Worm (Caenorhabditis elegans): Measurements from ENCODE around the gene srw-112.
"Not testable (repeated sequence)": the region's sequence is repeated elsewhere in the genome, so short reads cannot be mapped to it uniquely, and the experiment has no call there.

The srw-112 gene

DNA sequence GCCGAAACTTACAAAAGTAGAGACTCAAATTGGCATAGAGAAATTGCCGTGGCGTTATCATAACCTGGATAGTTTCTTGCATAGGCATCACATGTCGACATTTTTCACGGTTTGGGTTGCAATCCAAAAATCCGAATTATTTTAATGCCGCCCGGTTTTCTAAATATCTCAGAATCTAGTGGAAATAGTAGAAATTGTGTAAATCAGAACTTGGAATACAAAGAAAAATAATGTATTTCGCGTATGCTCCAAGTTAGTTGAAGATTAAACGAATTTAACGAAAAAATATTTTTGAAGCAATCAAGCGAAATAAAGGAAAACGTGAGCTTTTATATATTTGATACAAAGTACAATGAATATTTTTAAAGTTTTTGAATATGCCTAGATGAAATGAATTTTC, 45.0 kb downstream of the srw-112 start, which contains the start of gene srw-144:
TSS of gene srw-144 (minus strand) at position 101 of the 400 bp plus-strand sequence.
- TF ChIP-seq dsc-1 (tag; optimal IDR thresholded peaks at IDR 0.05) (no peak), efl-1 (optimal IDR thresholded peaks at IDR 0.05) (no peak), efl-1 (GFP tag; optimal IDR thresholded peaks at IDR 0.05 in 1 of 2) (peak in 1 of 2 experiments; percentile 5)

DNA sequence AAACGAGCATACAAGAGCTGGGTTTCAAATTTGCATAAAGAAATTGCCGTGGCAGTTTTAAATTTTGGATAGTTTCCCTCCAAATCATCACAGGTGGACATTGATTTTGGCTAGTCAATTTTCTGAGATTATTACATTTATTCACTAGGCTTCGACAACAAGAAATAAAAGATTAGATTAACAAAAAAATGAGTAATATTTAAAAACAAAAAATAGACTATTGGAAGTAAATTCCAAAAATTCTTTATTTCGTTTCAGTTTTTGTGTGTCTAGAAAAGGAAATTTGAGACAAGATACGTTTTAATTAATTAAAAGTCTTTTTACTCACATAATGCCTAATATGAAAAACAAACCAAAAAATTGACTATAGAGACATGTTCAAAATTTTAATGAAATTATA, 47.7 kb downstream of the srw-112 start, which contains the start of gene srw-142:
TSS of gene srw-142 (minus strand) at position 101 of the 400 bp plus-strand sequence.
- TF ChIP-seq ceh-88 (GFP tag; IDR thresholded peaks at IDR 0.05) (no peak), elt-2 (tag; optimal IDR thresholded peaks at IDR 0.05) (no peak), C04F5.9 (tag; optimal IDR thresholded peaks at IDR 0.05) (no peak), efl-1 (optimal IDR thresholded peaks at IDR 0.05) (no peak), efl-1 (GFP tag; optimal IDR thresholded peaks at IDR 0.05 in 1 of 2) (no peak), swsn-7 (tag; optimal IDR thresholded peaks at IDR 0.05) (no peak), fkh-8 (tag; optimal IDR thresholded peaks at IDR 0.05) (no peak), ama-1 (optimal IDR thresholded peaks at IDR 0.05) (no peak), nhr-71 (tag; optimal IDR thresholded peaks at IDR 0.05) (no peak), ztf-4 (tag; optimal IDR thresholded peaks at IDR 0.05) (no peak), tbx-2 (tag; optimal IDR thresholded peaks at IDR 0.05) (no peak), zag-1 (tag; optimal IDR thresholded peaks at IDR 0.05) (no peak), pqm-1 (tag; optimal IDR thresholded peaks at IDR 0.05) (no peak), zip-4 (GFP tag; optimal IDR thresholded peaks at IDR 0.05) (no peak), sox-4 (tag; optimal IDR thresholded peaks at IDR 0.05) (no peak), lin-39 (tag; optimal IDR thresholded peaks at IDR 0.05) (no peak)

DNA sequence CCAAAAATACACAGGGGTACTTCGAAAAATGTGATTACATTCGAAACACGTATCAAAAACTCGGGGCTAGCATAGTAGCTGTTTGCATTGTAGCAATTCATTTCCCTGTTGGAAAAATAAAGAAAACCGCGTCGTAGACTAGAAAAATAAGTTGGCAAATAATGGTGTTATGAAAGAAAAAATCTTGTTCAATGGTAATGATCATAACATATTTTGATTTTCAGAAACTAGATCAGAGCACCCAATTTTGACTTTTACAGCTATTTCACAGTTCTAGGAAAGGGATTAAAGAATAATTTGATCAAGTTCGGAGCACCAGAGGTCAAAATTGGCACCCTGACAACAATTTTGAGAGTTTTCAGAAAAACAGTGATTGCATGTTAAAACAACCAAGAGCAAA, 50.5 kb downstream of the srw-112 start, which contains the start of gene srh-248:
TSS of gene srh-248 (minus strand) at position 101 of the 400 bp plus-strand sequence.
- not testable (repeated sequence) for TF ChIP-seq Y116A8C.19 (tag; optimal IDR thresholded peaks at IDR 0.05; ENCODE audit: borderline replicate concordance); nhr-20 (tag; optimal IDR thresholded peaks at IDR 0.05); skn-1 (tag; optimal IDR thresholded peaks at IDR 0.05)

All from whole organism, L1 larva.